In genomic region chr3R:22026922-22027742, dm6 we compare ENCODE assay signal across 5 fruit fly cellular contexts.
TF ChIP-seq lines count a peak whose summit lies in the region.

Cchl (minus strand) TSS chr3R:22027480.
ND-42 (plus strand) TSS chr3R:22027709.

- peak; percentile 48 for TF ChIP-seq CTCF in whole organism, embryonic (GFP tag; optimal IDR thresholded peaks at IDR 0.05; lab: Kevin White, UChicago)

TF ChIP-seq in whole organism, adult, 20 proteins besides CTCF, POLR2A, EP300 and RAD21 (continues in another document):
- TF ChIP-seq cnc (optimal IDR thresholded peaks at IDR 0.05; lab: Kevin White, UChicago) (no peak), Hr96 (GFP tag; optimal IDR thresholded peaks at IDR 0.05; lab: Kevin White, UChicago) (no peak), CG5204 (GFP tag; optimal IDR thresholded peaks at IDR 0.05; lab: Kevin White, UChicago) (no peak), CG11617 (GFP tag; optimal IDR thresholded peaks at IDR 0.05; lab: Kevin White, UChicago) (peak; percentile 94), CG7101 (tag; optimal IDR thresholded peaks at IDR 0.05; lab: Kevin White, UChicago) (peak; percentile 91), Mnt (GFP tag; optimal IDR thresholded peaks at IDR 0.05; lab: Kevin White, UChicago) (peak; percentile 82), CG12768 (GFP tag; optimal IDR thresholded peaks at IDR 0.05; lab: Kevin White, UChicago) (peak; percentile 93), Clk (GFP tag; optimal IDR thresholded peaks at IDR 0.05; lab: Kevin White, UChicago) (peak; percentile 57), CG1620 (GFP tag; optimal IDR thresholded peaks at IDR 0.05; lab: Kevin White, UChicago) (peak; percentile 88), kay (GFP tag; lab: Kevin White, UChicago; ENCODE audit: borderline replicate concordance) (no peak), CG14711 (tag; optimal IDR thresholded peaks at IDR 0.05; lab: Kevin White, UChicago) (peak; percentile 93), pad (GFP tag; optimal IDR thresholded peaks at IDR 0.05; lab: Kevin White, UChicago) (peak; percentile 84), tj (GFP tag; optimal IDR thresholded peaks at IDR 0.05; lab: Kevin White, UChicago) (peak; percentile 63), Crg-1 (GFP tag; optimal IDR thresholded peaks at IDR 0.05; lab: Kevin White, UChicago) (peak; percentile 91), CG7045 (GFP tag; optimal IDR thresholded peaks at IDR 0.05; lab: Kevin White, UChicago) (peak; percentile 84), CG33017 (tag; optimal IDR thresholded peaks at IDR 0.05; lab: Kevin White, UChicago) (peak; percentile 81), toe (GFP tag; optimal IDR thresholded peaks at IDR 0.05; lab: Kevin White, UChicago) (no peak), bab1 (GFP tag; optimal IDR thresholded peaks at IDR 0.05; lab: Kevin White, UChicago) (peak; percentile 84)

TF ChIP-seq in whole organism, embryonic, 481 proteins besides CTCF, POLR2A, EP300 and RAD21 (continues in another document):
- peak; percentile 93 for TF ChIP-seq CG8290 (GFP tag; optimal IDR thresholded peaks at IDR 0.05; lab: Kevin White, UChicago)
- TF ChIP-seq CG8290 (tag; optimal IDR thresholded peaks at IDR 0.05; lab: Kevin White, UChicago), result peak; percentile 68 to 94
- TF ChIP-seq Lhr (GFP tag; optimal IDR thresholded peaks at IDR 0.05; lab: Kevin White, UChicago), result peak; percentile 44
- TF ChIP-seq ems (GFP tag; optimal IDR thresholded peaks at IDR 0.05; lab: Kevin White, UChicago), result peak; percentile 70
- peak; percentile 92 for TF ChIP-seq stwl (tag; optimal IDR thresholded peaks at IDR 0.05; lab: Kevin White, UChicago)
- peak; percentile 64 for TF ChIP-seq fd3F (GFP tag; optimal IDR thresholded peaks at IDR 0.05; lab: Kevin White, UChicago)
- peak; percentile 74 for TF ChIP-seq CG4820 (GFP tag; optimal IDR thresholded peaks at IDR 0.05; lab: Kevin White, UChicago)
- peak; percentile 57 for TF ChIP-seq CG3407 (GFP tag; optimal IDR thresholded peaks at IDR 0.05; lab: Kevin White, UChicago)
- TF ChIP-seq cad (GFP tag; optimal IDR thresholded peaks at IDR 0.05; lab: Kevin White, UChicago), result no peak
- no peak for TF ChIP-seq dmrt99B (tag; optimal IDR thresholded peaks at IDR 0.05; lab: Kevin White, UChicago)
- TF ChIP-seq jigr1 (GFP tag; IDR thresholded peaks at IDR 0.05; lab: Robert Waterston, UW), result peak; percentile 67; the same call in 1 of the 3 replicates
- no peak for TF ChIP-seq CG5180 (GFP tag; optimal IDR thresholded peaks at IDR 0.05; lab: Kevin White, UChicago)
- TF ChIP-seq slp2 (GFP tag; optimal IDR thresholded peaks at IDR 0.05; lab: Kevin White, UChicago), result peak; percentile 41
- peak; percentile 46 for TF ChIP-seq seq (GFP tag; IDR thresholded peaks at IDR 0.05; lab: Robert Waterston, UW)
- TF ChIP-seq NK7.1 (GFP tag; optimal IDR thresholded peaks at IDR 0.05; lab: Kevin White, UChicago), result peak; percentile 40
- TF ChIP-seq prd (optimal IDR thresholded peaks at IDR 0.05; lab: Kevin White, UChicago), result no peak
- TF ChIP-seq prd (GFP tag; IDR thresholded peaks at IDR 0.05; lab: Robert Waterston, UW), result peak; percentile 81
- TF ChIP-seq sc (optimal IDR thresholded peaks at IDR 0.05; lab: Kevin White, UChicago), result no peak
- peak; percentile 68 for TF ChIP-seq sc (GFP tag; optimal IDR thresholded peaks at IDR 0.05; lab: Kevin White, UChicago)

TF ChIP-seq in whole organism, prepupa, 60 proteins besides CTCF, POLR2A, EP300 and RAD21 (continues in another document):
- TF ChIP-seq achi (GFP tag; optimal IDR thresholded peaks at IDR 0.05; lab: Kevin White, UChicago) (peak; percentile 80), CG10669 (GFP tag; optimal IDR thresholded peaks at IDR 0.05; lab: Kevin White, UChicago) (no peak), acj6 (GFP tag; optimal IDR thresholded peaks at IDR 0.05; lab: Kevin White, UChicago) (peak; percentile 85), CG7368 (GFP tag; optimal IDR thresholded peaks at IDR 0.05; lab: Kevin White, UChicago) (peak; percentile 61), Blimp-1 (GFP tag; optimal IDR thresholded peaks at IDR 0.05; lab: Kevin White, UChicago) (no peak), Ets21C (GFP tag; optimal IDR thresholded peaks at IDR 0.05; lab: Kevin White, UChicago) (peak; percentile 57), CG6808 (GFP tag; optimal IDR thresholded peaks at IDR 0.05; lab: Kevin White, UChicago) (peak; percentile 77), CG9139 (GFP tag; optimal IDR thresholded peaks at IDR 0.05; lab: Kevin White, UChicago) (no peak), CG3919 (GFP tag; optimal IDR thresholded peaks at IDR 0.05; lab: Kevin White, UChicago) (peak; percentile 80), CG15336 (GFP tag; IDR thresholded peaks at IDR 0.05; lab: Robert Waterston, UW) (peak; percentile 64), Hr4 (GFP tag; optimal IDR thresholded peaks at IDR 0.05; lab: Kevin White, UChicago) (no peak), net (GFP tag; optimal IDR thresholded peaks at IDR 0.05; lab: Kevin White, UChicago) (peak; percentile 82), Eip93F (GFP tag; optimal IDR thresholded peaks at IDR 0.05; lab: Kevin White, UChicago) (no peak), Hr38 (GFP tag; optimal IDR thresholded peaks at IDR 0.05; lab: Kevin White, UChicago) (peak; percentile 54), CG8119 (GFP tag; IDR thresholded peaks at IDR 0.05; lab: Robert Waterston, UW) (peak; percentile 68), esn (GFP tag; optimal IDR thresholded peaks at IDR 0.05; lab: Kevin White, UChicago) (peak; percentile 88), CG32006 (GFP tag; optimal IDR thresholded peaks at IDR 0.05; lab: Kevin White, UChicago) (no peak), Smox (GFP tag; optimal IDR thresholded peaks at IDR 0.05; lab: Kevin White, UChicago) (no peak), dac (GFP tag; optimal IDR thresholded peaks at IDR 0.05; lab: Kevin White, UChicago) (no peak), Sox102F (GFP tag; optimal IDR thresholded peaks at IDR 0.05; lab: Kevin White, UChicago) (no peak)

TF ChIP-seq in whole organism, pupa, 21 proteins besides CTCF, POLR2A, EP300 and RAD21:
- TF ChIP-seq CG8159 (tag; optimal IDR thresholded peaks at IDR 0.05; lab: Kevin White, UChicago) (peak; percentile 79), CG34367 (tag; optimal IDR thresholded peaks at IDR 0.05; lab: Kevin White, UChicago) (peak; percentile 70), CG8301 (tag; optimal IDR thresholded peaks at IDR 0.05; lab: Kevin White, UChicago) (no peak), CG32121 (GFP tag; IDR thresholded peaks at IDR 0.05; lab: Robert Waterston, UW) (peak; percentile 46; the same call in 1 of the 2 replicates), gl (tag; optimal IDR thresholded peaks at IDR 0.05; lab: Kevin White, UChicago) (peak; percentile 18), EcR (GFP tag; optimal IDR thresholded peaks at IDR 0.05; lab: Kevin White, UChicago) (no peak), Snoo (tag; optimal IDR thresholded peaks at IDR 0.05; lab: Kevin White, UChicago) (peak; percentile 79), CG17806 (tag; optimal IDR thresholded peaks at IDR 0.05; lab: Kevin White, UChicago) (peak; percentile 66), CG10348 (GFP tag; IDR thresholded peaks at IDR 0.05; lab: Robert Waterston, UW) (no peak), CG15710 (tag; optimal IDR thresholded peaks at IDR 0.05; lab: Kevin White, UChicago) (peak; percentile 79), CG4496 (GFP tag; IDR thresholded peaks at IDR 0.05; lab: Robert Waterston, UW) (peak; percentile 75), fd96Ca (GFP tag; IDR thresholded peaks at IDR 0.05; lab: Robert Waterston, UW) (peak; percentile 77; the same call in 2 of the 3 replicates), Ets98B (GFP tag; IDR thresholded peaks at IDR 0.05; lab: Robert Waterston, UW) (peak; percentile 75), CG13204 (GFP tag; optimal IDR thresholded peaks at IDR 0.05; lab: Kevin White, UChicago) (no peak), CG12605 (GFP tag; IDR thresholded peaks at IDR 0.05; lab: Robert Waterston, UW) (peak; percentile 27), CG9948 (tag; optimal IDR thresholded peaks at IDR 0.05; lab: Kevin White, UChicago) (peak; percentile 48)

TF ChIP-seq in whole organism, wandering third instar larva, 38 proteins besides CTCF, POLR2A, EP300 and RAD21 (continues in another document):
- TF ChIP-seq N (GFP tag; optimal IDR thresholded peaks at IDR 0.05; lab: Kevin White, UChicago) (no peak), HLH106 (tag; optimal IDR thresholded peaks at IDR 0.05; lab: Kevin White, UChicago) (peak; percentile 88), dsf (GFP tag; optimal IDR thresholded peaks at IDR 0.05; lab: Kevin White, UChicago; ENCODE audit: borderline replicate concordance) (no peak), Dfd (GFP tag; optimal IDR thresholded peaks at IDR 0.05; lab: Kevin White, UChicago) (no peak), Hr78 (GFP tag; optimal IDR thresholded peaks at IDR 0.05; lab: Kevin White, UChicago) (no peak), Mio (GFP tag; optimal IDR thresholded peaks at IDR 0.05; lab: Kevin White, UChicago) (no peak), dl (GFP tag; optimal IDR thresholded peaks at IDR 0.05; lab: Kevin White, UChicago; ENCODE audit: insufficient read depth in 1 of 2, partially characterized antibody in 2 of 2) (no peak), tai (GFP tag; optimal IDR thresholded peaks at IDR 0.05; lab: Kevin White, UChicago) (no peak), psq (GFP tag; optimal IDR thresholded peaks at IDR 0.05; lab: Kevin White, UChicago) (peak; percentile 75), ey (GFP tag; optimal IDR thresholded peaks at IDR 0.05; lab: Kevin White, UChicago) (peak; percentile 70), Rel (GFP tag; optimal IDR thresholded peaks at IDR 0.05; lab: Kevin White, UChicago) (no peak), Rel (tag; optimal IDR thresholded peaks at IDR 0.05; lab: Kevin White, UChicago) (peak; percentile 64), CG9705 (GFP tag; optimal IDR thresholded peaks at IDR 0.05; lab: Kevin White, UChicago) (peak; percentile 86), CG32264 (GFP tag; optimal IDR thresholded peaks at IDR 0.05; lab: Kevin White, UChicago) (peak; percentile 45), jim (GFP tag; optimal IDR thresholded peaks at IDR 0.05; lab: Kevin White, UChicago) (no peak), OdsH (GFP tag; optimal IDR thresholded peaks at IDR 0.05; lab: Kevin White, UChicago) (peak; percentile 76), Jra (GFP tag; optimal IDR thresholded peaks at IDR 0.05; lab: Kevin White, UChicago) (peak; percentile 69), h (GFP tag; optimal IDR thresholded peaks at IDR 0.05; lab: Kevin White, UChicago) (peak; percentile 83), CrebA (GFP tag; optimal IDR thresholded peaks at IDR 0.05; lab: Kevin White, UChicago; ENCODE audit: borderline replicate concordance) (no peak), Abd-B (GFP tag; optimal IDR thresholded peaks at IDR 0.05; lab: Kevin White, UChicago) (no peak), GATAd (GFP tag; optimal IDR thresholded peaks at IDR 0.05; lab: Kevin White, UChicago) (peak; percentile 57), pan (optimal IDR thresholded peaks at IDR 0.05; lab: Kevin White, UChicago) (no peak), usp (GFP tag; optimal IDR thresholded peaks at IDR 0.05; lab: Kevin White, UChicago) (no peak), Vsx2 (GFP tag; optimal IDR thresholded peaks at IDR 0.05; lab: Kevin White, UChicago; ENCODE audit: partially characterized antibody) (no peak), rgr (GFP tag; optimal IDR thresholded peaks at IDR 0.05; lab: Kevin White, UChicago) (peak; percentile 86), Hnf4 (GFP tag; optimal IDR thresholded peaks at IDR 0.05; lab: Kevin White, UChicago) (no peak), brk (GFP tag; optimal IDR thresholded peaks at IDR 0.05; lab: Kevin White, UChicago) (no peak)
